Worm (Caenorhabditis elegans): ENCODE data around the gene sri-67.

Gene sri-67

DNA sequence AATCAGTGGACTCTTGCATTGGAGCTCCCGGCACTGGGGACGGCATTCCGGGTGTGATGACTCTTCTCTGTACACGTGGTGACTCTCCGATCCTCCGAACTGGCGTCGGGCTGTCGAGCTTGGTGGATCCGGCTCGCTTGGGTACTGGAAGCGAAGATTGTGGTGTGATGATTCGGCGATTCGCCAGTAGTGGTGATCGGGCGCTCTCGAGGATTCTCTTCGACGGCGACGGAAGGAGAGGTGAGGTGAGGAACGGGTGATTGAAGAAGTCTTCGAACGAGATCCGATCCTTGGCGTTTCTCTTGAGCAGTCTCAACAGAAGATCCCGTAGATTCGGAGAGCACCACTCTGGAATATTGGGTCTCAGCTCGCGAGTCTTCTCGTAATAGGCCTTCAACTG lies 12.9 kb downstream of the sri-67 start:
- TF ChIP-seq ceh-43 (GFP tag; optimal IDR thresholded peaks at IDR 0.05) = no peak
- no peak for TF ChIP-seq drap-1 (GFP tag; optimal IDR thresholded peaks at IDR 0.05)
- no peak for TF ChIP-seq sptf-1 (tag; optimal IDR thresholded peaks at IDR 0.05)
- TF ChIP-seq M03D4.4 (tag; optimal IDR thresholded peaks at IDR 0.05) = no peak
- TF ChIP-seq nhr-76 (tag; optimal IDR thresholded peaks at IDR 0.05) = no peak
- no peak for TF ChIP-seq zip-8 (tag; optimal IDR thresholded peaks at IDR 0.05)
- TF ChIP-seq pha-4 (tag; optimal IDR thresholded peaks at IDR 0.05) = no peak
- no peak for TF ChIP-seq nhr-2 (tag; optimal IDR thresholded peaks at IDR 0.05)
- TF ChIP-seq nhr-237 (tag; optimal IDR thresholded peaks at IDR 0.05) = no peak

ce11 chrV:20002194-20002593 lies 14.4 kb downstream of the sri-67 start:
- no peak for TF ChIP-seq nhr-28 (tag; optimal IDR thresholded peaks at IDR 0.05)
- TF ChIP-seq sptf-1 (tag; optimal IDR thresholded peaks at IDR 0.05) = peak; percentile 3

- TF ChIP-seq blmp-1 (tag; optimal IDR thresholded peaks at IDR 0.05) (no peak), zip-8 (tag; optimal IDR thresholded peaks at IDR 0.05) (no peak)
Measured at ce11 chrV:20004385-20004784, 16.6 kb downstream of the sri-67 start, which contains the start of gene unc-51. Gene unc-51, minus strand, starts transcription at chrV:20004485.

ce11 chrV:20005724-20006132 lies 17.9 kb downstream of the sri-67 start:
- TF ChIP-seq ces-1 (GFP tag; optimal IDR thresholded peaks at IDR 0.05) (peak; percentile 57), nhr-2 (tag; optimal IDR thresholded peaks at IDR 0.05) (no peak), sem-2 (GFP tag; optimal IDR thresholded peaks at IDR 0.05) (no peak), elt-1 (tag; optimal IDR thresholded peaks at IDR 0.05; ENCODE audit: borderline replicate concordance, insufficient read depth) (no peak), blmp-1 (tag; optimal IDR thresholded peaks at IDR 0.05) (no peak), ham-2 (GFP tag; optimal IDR thresholded peaks at IDR 0.05) (peak; percentile 92), lin-32 (GFP tag; optimal IDR thresholded peaks at IDR 0.05) (peak; percentile 11), zip-8 (tag; optimal IDR thresholded peaks at IDR 0.05) (no peak), pha-4 (tag; optimal IDR thresholded peaks at IDR 0.05) (peak; percentile 62), nhr-237 (tag; optimal IDR thresholded peaks at IDR 0.05) (peak; percentile 19), unc-120 (tag; optimal IDR thresholded peaks at IDR 0.05; ENCODE audit: poor library complexity, severe bottlenecking) (peak; percentile 83), ztf-11 (tag; optimal IDR thresholded peaks at IDR 0.05) (no peak), cnd-1 (tag; optimal IDR thresholded peaks at IDR 0.05) (peak; percentile 0), lin-13 (tag; optimal IDR thresholded peaks at IDR 0.05) (no peak), unc-62 (GFP tag; optimal IDR thresholded peaks at IDR 0.05) (peak; percentile 44), snpc-4 (tag; optimal IDR thresholded peaks at IDR 0.05) (no peak), ceh-43 (GFP tag; optimal IDR thresholded peaks at IDR 0.05) (no peak), nhr-12 (tag; optimal IDR thresholded peaks at IDR 0.05) (no peak), ceh-83 (GFP tag; optimal IDR thresholded peaks at IDR 0.05) (peak; percentile 8), mab-5 (tag; optimal IDR thresholded peaks at IDR 0.05) (no peak), lsy-2 (tag; optimal IDR thresholded peaks at IDR 0.05) (peak; percentile 18), mep-1 (tag; optimal IDR thresholded peaks at IDR 0.05) (peak; percentile 50), sptf-1 (tag; optimal IDR thresholded peaks at IDR 0.05) (no peak), bed-3 (GFP tag; optimal IDR thresholded peaks at IDR 0.05) (no peak), flh-1 (GFP tag; optimal IDR thresholded peaks at IDR 0.05) (no peak), nhr-28 (tag; optimal IDR thresholded peaks at IDR 0.05) (no peak), tbx-8 (GFP tag; optimal IDR thresholded peaks at IDR 0.05) (no peak), mls-2 (tag; optimal IDR thresholded peaks at IDR 0.05) (no peak), hlh-1 (tag; optimal IDR thresholded peaks at IDR 0.05) (peak; percentile 84), M03D4.4 (tag; optimal IDR thresholded peaks at IDR 0.05) (no peak), unc-39 (tag; optimal IDR thresholded peaks at IDR 0.05) (peak; percentile 40), nhr-76 (tag; optimal IDR thresholded peaks at IDR 0.05) (no peak), elt-3 (tag; optimal IDR thresholded peaks at IDR 0.05) (no peak), drap-1 (GFP tag; optimal IDR thresholded peaks at IDR 0.05) (peak; percentile 85), ceh-39 (tag; optimal IDR thresholded peaks at IDR 0.05) (peak; percentile 15)
